Fruit fly (Drosophila melanogaster): ENCODE data around the gene wrd.

The wrd gene

DNA sequence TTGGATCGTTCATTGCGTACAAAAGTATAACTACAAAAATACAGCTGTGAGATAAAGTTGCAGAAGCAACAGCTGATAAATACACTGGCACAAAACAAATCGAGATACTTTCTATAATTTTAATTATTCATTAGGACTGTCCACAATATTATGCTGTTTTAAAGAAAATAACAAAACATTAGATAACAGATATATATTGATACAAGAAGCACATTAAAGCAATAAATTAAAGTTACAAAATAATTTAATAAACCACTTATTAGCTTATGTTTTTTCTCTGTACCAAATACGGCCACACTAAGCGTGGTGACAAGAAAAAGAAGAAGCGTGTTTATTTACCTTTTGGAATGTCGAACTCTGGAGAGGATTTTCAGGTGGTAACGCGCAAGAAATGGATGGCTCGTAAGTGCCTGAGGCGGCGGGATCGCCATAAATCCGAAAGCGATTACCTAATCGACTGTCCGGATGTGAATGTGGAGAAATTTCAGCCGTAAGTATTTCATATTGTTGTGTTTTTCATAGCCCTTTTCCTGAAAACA is 52.7 kb downstream of the wrd start, which contains the start of the genes CG7988 and CG7183:
Gene CG7988 (plus strand): TSS at position 316 of the 539 bp plus-strand sequence.
Gene CG7183 (minus strand): TSS at position 489 of the 539 bp plus-strand sequence.
- TF ChIP-seq pan (optimal IDR thresholded peaks at IDR 0.05) (no peak), CG8478 (optimal IDR thresholded peaks at IDR 0.05) (no peak), usp (GFP tag; optimal IDR thresholded peaks at IDR 0.05) (no peak), EcR (GFP tag; optimal IDR thresholded peaks at IDR 0.05) (no peak), Dll (optimal IDR thresholded peaks at IDR 0.05) (no peak), psq (optimal IDR thresholded peaks at IDR 0.05) (no peak)

DNA sequence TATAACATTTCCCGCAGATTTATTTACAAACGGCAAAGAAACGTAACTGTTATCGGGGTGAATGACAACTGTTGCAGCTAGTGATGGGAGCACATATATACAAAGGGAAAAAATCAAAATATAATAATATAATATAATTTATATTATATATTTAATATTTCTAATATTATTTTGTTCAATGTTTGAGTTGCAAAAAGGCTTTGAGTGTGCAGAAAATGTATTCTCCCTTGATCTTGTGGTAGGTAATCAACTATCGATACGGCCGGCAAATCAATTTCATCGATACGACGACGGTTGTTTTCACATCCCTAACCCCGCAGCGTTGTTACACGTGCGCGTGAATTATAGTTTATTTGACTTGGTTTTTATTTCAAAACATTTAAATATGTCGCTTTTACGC is 55.9 kb downstream of the wrd start, which contains the start of the genes mTerf5 and Non3:
Gene mTerf5 (minus strand): TSS at position 249 of the 400 bp plus-strand sequence.
Gene Non3 (plus strand): TSS at position 289 of the 400 bp plus-strand sequence.
- no peak for TF ChIP-seq EcR (GFP tag; optimal IDR thresholded peaks at IDR 0.05)
- no peak for TF ChIP-seq pan (optimal IDR thresholded peaks at IDR 0.05)
- TF ChIP-seq CG8478 (optimal IDR thresholded peaks at IDR 0.05): no peak
- no peak for TF ChIP-seq psq (optimal IDR thresholded peaks at IDR 0.05)
- no peak for TF ChIP-seq usp (GFP tag; optimal IDR thresholded peaks at IDR 0.05)
- no peak for TF ChIP-seq Dll (optimal IDR thresholded peaks at IDR 0.05)

DNA sequence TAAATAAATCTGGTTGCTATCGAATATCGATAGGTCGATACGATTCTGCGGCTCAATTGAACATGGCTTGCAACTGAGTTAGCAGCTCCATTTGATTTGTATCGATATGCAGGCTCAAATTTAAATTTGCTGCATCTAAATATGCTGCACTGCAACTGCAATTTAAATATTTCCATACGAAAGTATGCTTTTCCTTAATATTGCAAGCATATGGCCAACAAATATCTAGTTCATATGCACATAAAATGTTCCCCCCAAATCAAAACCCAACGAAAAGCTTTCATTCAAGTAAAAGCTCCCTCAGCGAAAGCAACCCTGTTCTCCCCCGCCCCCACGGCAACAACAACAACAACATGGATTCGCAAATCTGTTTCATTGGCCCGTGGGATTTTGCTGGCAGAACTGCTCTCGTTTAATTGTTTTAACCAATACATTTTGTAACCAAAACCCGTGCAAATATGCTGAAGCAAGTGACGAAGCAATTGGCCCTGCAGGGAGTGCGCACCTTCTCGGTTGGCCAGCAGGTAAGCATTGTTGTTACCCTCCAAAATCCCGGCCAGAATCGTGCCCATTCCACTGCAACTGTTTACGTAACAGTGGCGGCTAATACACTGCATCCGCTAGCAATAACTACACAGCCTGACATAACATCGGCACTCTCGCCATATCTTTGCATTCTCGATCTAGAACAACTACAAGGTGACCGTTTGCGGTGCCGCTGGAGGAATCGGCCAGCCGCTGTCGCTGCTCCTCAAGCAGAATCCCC is 58.7 kb downstream of the wrd start, which contains the start of the genes CG7168 and Mdh2:
Gene CG7168 (minus strand): TSS at position 40 of the 766 bp plus-strand sequence.
Gene Mdh2 (plus strand): TSS at position 354 of the 766 bp plus-strand sequence.
- TF ChIP-seq pan (optimal IDR thresholded peaks at IDR 0.05) (no peak), EcR (GFP tag; optimal IDR thresholded peaks at IDR 0.05) (no peak), psq (optimal IDR thresholded peaks at IDR 0.05) (no peak), Dll (optimal IDR thresholded peaks at IDR 0.05) (no peak), CG8478 (optimal IDR thresholded peaks at IDR 0.05) (no peak), usp (GFP tag; optimal IDR thresholded peaks at IDR 0.05) (no peak)

DNA sequence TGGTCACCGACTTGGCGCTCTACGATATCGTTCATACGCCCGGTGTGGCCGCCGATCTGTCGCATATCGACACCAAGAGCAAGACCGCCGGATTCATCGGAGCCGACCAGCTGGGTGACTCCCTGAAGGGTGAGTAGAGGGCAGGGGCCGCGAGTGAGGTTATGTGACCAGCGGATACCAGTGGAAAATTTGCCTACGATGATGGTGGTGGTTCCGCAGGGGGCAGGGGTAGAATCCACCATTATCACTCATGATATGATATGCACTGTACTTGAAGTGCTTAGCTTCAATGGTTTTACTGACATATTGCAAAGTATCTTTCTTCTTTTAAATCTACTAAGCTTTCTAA is 59.2 kb downstream of the wrd start:
- TF ChIP-seq pan (optimal IDR thresholded peaks at IDR 0.05) (no peak), psq (optimal IDR thresholded peaks at IDR 0.05) (no peak), Dll (optimal IDR thresholded peaks at IDR 0.05) (no peak), CG8478 (optimal IDR thresholded peaks at IDR 0.05) (no peak), usp (GFP tag; optimal IDR thresholded peaks at IDR 0.05) (no peak), EcR (GFP tag; optimal IDR thresholded peaks at IDR 0.05) (no peak)

DNA sequence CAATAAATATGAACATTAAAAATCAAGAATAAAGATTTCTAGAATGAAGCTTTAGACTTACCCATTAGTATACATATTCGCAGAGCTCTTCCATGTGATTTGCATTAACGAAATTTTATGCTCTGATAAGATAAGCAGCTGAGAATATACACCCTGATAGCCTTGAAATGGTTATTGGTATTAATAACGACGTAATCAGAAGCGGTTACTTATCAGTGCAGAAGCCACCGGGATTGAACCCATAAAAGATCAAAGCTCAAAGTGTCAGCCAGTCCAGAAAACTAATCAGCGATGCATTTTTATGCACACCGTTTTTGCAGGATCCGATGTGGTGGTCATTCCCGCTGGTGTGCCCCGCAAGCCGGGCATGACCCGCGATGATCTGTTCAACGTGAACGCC is 59.8 kb downstream of the wrd start:
- TF ChIP-seq CG8478 (optimal IDR thresholded peaks at IDR 0.05) (no peak), EcR (GFP tag; optimal IDR thresholded peaks at IDR 0.05) (no peak), psq (optimal IDR thresholded peaks at IDR 0.05) (no peak), pan (optimal IDR thresholded peaks at IDR 0.05) (no peak), usp (GFP tag; optimal IDR thresholded peaks at IDR 0.05) (no peak), Dll (optimal IDR thresholded peaks at IDR 0.05) (no peak)

DNA sequence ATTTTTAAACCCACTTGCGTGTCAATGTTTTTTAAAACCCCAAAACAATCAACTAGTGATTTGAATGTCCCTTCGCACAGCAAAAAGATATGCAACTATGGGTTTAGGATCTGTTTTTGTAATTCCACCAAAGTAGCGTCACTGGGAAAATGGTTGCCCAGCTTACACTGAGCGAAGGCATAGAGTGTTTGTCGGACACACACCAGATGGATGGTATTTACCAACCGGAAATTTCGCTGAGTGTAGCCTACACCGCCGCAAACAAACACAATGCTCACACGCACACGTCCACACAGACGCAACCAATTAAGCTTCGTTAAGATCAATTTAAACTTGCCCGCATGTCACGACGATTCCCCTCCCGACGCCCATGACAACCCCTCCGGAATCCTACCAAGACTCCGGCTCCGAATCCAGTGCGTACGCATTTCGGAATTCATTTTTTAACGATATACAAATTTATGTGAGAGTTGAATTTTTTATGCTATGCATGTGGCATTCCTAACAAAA is 61.2 kb downstream of the wrd start:
- TF ChIP-seq EcR (GFP tag; optimal IDR thresholded peaks at IDR 0.05) (no peak), usp (GFP tag; optimal IDR thresholded peaks at IDR 0.05) (no peak), psq (optimal IDR thresholded peaks at IDR 0.05) (no peak), pan (optimal IDR thresholded peaks at IDR 0.05) (no peak), CG8478 (optimal IDR thresholded peaks at IDR 0.05) (no peak), Dll (optimal IDR thresholded peaks at IDR 0.05) (no peak)
